Worm (Caenorhabditis elegans): ENCODE measurements around the gene Y48C3A.14.

DNA sequence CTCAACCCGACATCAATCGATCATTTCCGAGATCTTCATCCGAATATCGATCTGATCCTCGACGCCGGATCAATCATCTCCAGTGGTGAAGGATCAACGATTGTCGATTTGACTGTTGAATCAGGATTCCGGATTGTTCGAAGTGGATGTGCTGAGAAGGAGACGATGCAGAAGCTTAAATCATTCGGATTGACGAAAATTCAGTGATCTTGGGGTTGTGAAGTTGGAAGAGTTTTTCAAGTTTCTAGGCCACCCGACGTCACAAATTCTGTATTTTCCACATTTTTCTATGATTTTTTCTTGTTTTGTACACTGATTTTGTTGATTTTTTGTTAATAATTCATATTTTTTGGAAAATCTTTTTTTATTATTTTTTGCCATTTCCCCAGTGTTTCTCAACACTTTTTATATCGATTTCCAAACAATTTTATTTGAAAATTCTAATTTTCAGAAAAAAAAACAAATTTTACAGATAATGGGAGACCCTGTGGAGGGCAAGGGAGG, 25.0 kb downstream of the Y48C3A.14 start, which contains the start of gene Y48E1C.1:
- TF ChIP-seq mdl-1 (tag; optimal IDR thresholded peaks at IDR 0.05): no peak
- TF ChIP-seq C04F5.9 (tag; optimal IDR thresholded peaks at IDR 0.05): no peak

All from whole organism, L1 larva.